Fruit fly (Drosophila melanogaster) whole organism, pupa: ENCODE measurements around the gene CG2147.

Experiments
- CG14655 ChIP-seq: fragments of 200-800 bp; sonication (Bioruptor generic); optimal IDR thresholded peaks from 3 replicates; lab custom pipeline; 2017; ENCODE audit warnings: mild to moderate bottlenecking, missing biosample characterization, missing genetic modification reagents, missing genetic modification characterization
- CG15710 ChIP-seq: fragments of 200-800 bp; sonication (Bioruptor generic); optimal IDR thresholded peaks from 2 replicates; lab custom pipeline; 2018; ENCODE audit warnings: missing biosample characterization, mild to moderate bottlenecking, missing genetic modification characterization, moderate library complexity
- CG17806 ChIP-seq: fragments of 200-800 bp; sonication (Bioruptor generic); optimal IDR thresholded peaks from 2 replicates; lab custom pipeline; 2018; ENCODE audit warnings: missing biosample characterization, mild to moderate bottlenecking, missing genetic modification characterization, moderate library complexity
- CG32121 ChIP-seq: fragments of 200-800 bp; sonication (Bioruptor generic); IDR thresholded peaks from 2 replicates; pipeline ENCODE4 v1.3.6; 2022; ENCODE audit warnings: missing biosample characterization, missing genetic modification characterization
- CG34367 ChIP-seq: fragments of 200-800 bp; sonication (Bioruptor generic); optimal IDR thresholded peaks from 2 replicates; lab custom pipeline; 2018; ENCODE audit warnings: missing biosample characterization, mild to moderate bottlenecking, missing genetic modification characterization
- CG4496 ChIP-seq: fragments of 200-800 bp; sonication (Bioruptor generic); IDR thresholded peaks from 3 replicates; pipeline ENCODE4 v1.3.6; 2022; ENCODE audit warnings: missing biosample characterization, missing genetic modification characterization
- CG8159 ChIP-seq: fragments of 200-800 bp; sonication (Bioruptor generic); optimal IDR thresholded peaks from 3 replicates; lab custom pipeline; 2018; ENCODE audit warnings: missing biosample characterization, mild to moderate bottlenecking, missing genetic modification characterization, moderate library complexity
- CG8301 ChIP-seq: fragments of 200-800 bp; sonication (Bioruptor generic); optimal IDR thresholded peaks from 2 replicates; lab custom pipeline; 2018; ENCODE audit warnings: missing biosample characterization, mild to moderate bottlenecking, missing genetic modification characterization
- D1 ChIP-seq: fragments of 200-800 bp; sonication (Bioruptor generic); optimal IDR thresholded peaks from 2 replicates; lab custom pipeline; 2018; ENCODE audit warnings: missing biosample characterization, mild to moderate bottlenecking, missing genetic modification characterization, moderate library complexity
- EcR ChIP-seq: fragments of 200-800 bp; sonication (Bioruptor generic); optimal IDR thresholded peaks from 3 replicates; lab custom pipeline; 2019; ENCODE audit warnings: missing biosample characterization, missing genetic modification characterization, mild to moderate bottlenecking, moderate library complexity, missing genetic modification reagents
- Pif1A ChIP-seq: fragments of 200-800 bp; sonication (Bioruptor generic); optimal IDR thresholded peaks from 3 replicates; lab custom pipeline; 2016; ENCODE audit warnings: missing biosample characterization, missing genetic modification characterization
- Snoo ChIP-seq: fragments of 200-800 bp; sonication (Bioruptor generic); optimal IDR thresholded peaks from 3 replicates; lab custom pipeline; 2017; ENCODE audit warnings: missing biosample characterization, mild to moderate bottlenecking, missing genetic modification characterization, inconsistent platforms
- fd96Ca ChIP-seq: fragments of 200-800 bp; sonication (Bioruptor generic); IDR thresholded peaks from 3 replicates; pipeline ENCODE4 v1.3.6; 2022; ENCODE audit warnings: missing biosample characterization, missing genetic modification characterization

dm6 chrX:8214017-8214416 lies 26.5 kb upstream of the CG2147 start:
- no peak for TF ChIP-seq CG32121
- TF ChIP-seq CG14655 (GFP tag; lab: Kevin White, UChicago) = no peak
- no peak for TF ChIP-seq Pif1A (GFP tag; lab: Kevin White, UChicago)
- 0 out of 3 replicates have a peak, but pooled peaks have one; percentile 36 for TF ChIP-seq fd96Ca (GFP tag; lab: Robert Waterston, UW)
- TF ChIP-seq CG8159 (tag; lab: Kevin White, UChicago) = no peak
- no peak for TF ChIP-seq D1
- TF ChIP-seq CG34367 (tag; lab: Kevin White, UChicago) = peak; percentile 38
- TF ChIP-seq CG8301 (tag; lab: Kevin White, UChicago) = no peak
- TF ChIP-seq Snoo (tag; lab: Kevin White, UChicago) = no peak
- TF ChIP-seq CG15710 = no peak
- TF ChIP-seq EcR = peak; percentile 36
- TF ChIP-seq CG17806 = no peak
- peak; percentile 26; the same call in 1 of the 3 replicates for TF ChIP-seq CG4496 (GFP tag; lab: Robert Waterston, UW)
